Worm (Caenorhabditis elegans) whole organism, L2 larva: ENCODE results near the gene ztf-14.

Source experiments
- ceh-82 ChIP-seq: fragments of 150-350 bp; optimal IDR thresholded peaks from 2 replicates; lab custom pipeline; 2014; ENCODE audit warnings: missing biosample characterization, missing genetic modification characterization
- elt-1 ChIP-seq: fragments of 150-350 bp; optimal IDR thresholded peaks from 2 replicates; lab custom pipeline; 2014; ENCODE audit warnings: missing biosample characterization, missing genetic modification characterization
- nhr-237 ChIP-seq: fragments of 150-350 bp; optimal IDR thresholded peaks from 2 replicates; lab custom pipeline; 2014; ENCODE audit warnings: missing biosample characterization, missing genetic modification characterization
- unc-62 ChIP-seq: fragments of 150-350 bp; optimal IDR thresholded peaks from 2 replicates; lab custom pipeline; 2014; ENCODE audit warnings: missing biosample characterization, missing genetic modification reagents, missing genetic modification characterization
- ztf-11 ChIP-seq: sonication (generic microtip); optimal IDR thresholded peaks from 2 replicates; lab custom pipeline; 2017; ENCODE audit warnings: missing biosample characterization, missing genetic modification characterization

DNA sequence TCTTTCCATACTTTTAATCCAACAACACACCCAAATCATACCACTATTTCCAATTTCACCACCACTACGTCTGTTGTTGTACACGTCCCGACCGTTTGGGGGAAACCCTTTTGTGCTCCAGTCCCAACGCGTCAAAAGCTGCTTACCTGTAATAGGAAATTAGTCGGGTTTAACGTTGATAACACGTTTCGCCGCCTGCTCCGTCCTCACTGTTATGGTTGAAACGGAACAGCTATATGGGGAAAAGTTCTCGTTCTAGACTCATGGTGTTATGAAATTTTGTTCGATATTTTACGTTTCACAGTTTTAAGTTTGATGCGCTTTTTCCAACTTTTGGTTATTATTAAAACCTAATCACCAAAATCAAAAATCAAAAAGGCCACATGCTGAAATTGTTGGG lies 40.0 kb downstream of the ztf-14 start:
- TF ChIP-seq ceh-82 (tag; lab: Kevin White, UChicago) (no peak), ztf-11 (tag; lab: Kevin White, UChicago) (no peak), elt-1 (no peak), unc-62 (GFP tag; lab: Kevin White, UChicago) (no peak), nhr-237 (tag; lab: Kevin White, UChicago) (no peak)
